Fruit fly (Drosophila melanogaster) whole organism, embryonic: ENCODE data around the gene CG1896.

Experiments
- Atf-2 ChIP-seq: fragments of 200-800 bp; sonication (Bioruptor generic); optimal IDR thresholded peaks from 2 replicates; lab custom pipeline; 2016; ENCODE audit warnings: missing biosample characterization, missing genetic modification characterization
- BEAF-32 ChIP-seq: fragments of 200-800 bp; sonication (Bioruptor generic); optimal IDR thresholded peaks from 3 replicates; lab custom pipeline; 2017; ENCODE audit warnings: missing biosample characterization, missing genetic modification characterization, mild to moderate bottlenecking, moderate library complexity, missing genetic modification reagents
- Bgb ChIP-seq: fragments of 200-800 bp; sonication (Bioruptor generic); IDR thresholded peaks from 2 replicates; pipeline ENCODE4 v1.3.6; 2022; ENCODE audit warnings: missing biosample characterization, missing genetic modification characterization; ENCODE audit not compliant: partially characterized antibody
- CG10431 ChIP-seq: fragments of 200-800 bp; sonication (Bioruptor generic); optimal IDR thresholded peaks from 3 replicates; lab custom pipeline; 2018; ENCODE audit warnings: missing biosample characterization, mild to moderate bottlenecking, missing genetic modification characterization
- CG10462 ChIP-seq: fragments of 200-800 bp; sonication (Bioruptor generic); optimal IDR thresholded peaks from 2 replicates; lab custom pipeline; 2016; ENCODE audit warnings: missing biosample characterization, missing genetic modification characterization
- CG11093 ChIP-seq: fragments of 200-800 bp; sonication (Bioruptor generic); IDR thresholded peaks from 3 replicates; pipeline ENCODE4 v1.3.6; 2022; ENCODE audit warnings: missing biosample characterization, missing genetic modification characterization
- CG13894 ChIP-seq: fragments of 200-800 bp; sonication (Bioruptor generic); optimal IDR thresholded peaks from 3 replicates; lab custom pipeline; 2018; ENCODE audit warnings: missing biosample characterization, mild to moderate bottlenecking, missing genetic modification characterization, moderate library complexity
- CG1602 ChIP-seq: fragments of 200-800 bp; sonication (Bioruptor generic); optimal IDR thresholded peaks from 3 replicates; lab custom pipeline; 2016; ENCODE audit warnings: missing biosample characterization, missing genetic modification characterization
- CG16779 ChIP-seq: fragments of 200-800 bp; sonication (Bioruptor generic); IDR thresholded peaks from 2 replicates; pipeline ENCODE4 v1.3.6; 2022; ENCODE audit warnings: missing biosample characterization, missing genetic modification characterization
- CG16815 ChIP-seq: fragments of 200-800 bp; sonication (Bioruptor generic); optimal IDR thresholded peaks from 3 replicates; lab custom pipeline; 2017; ENCODE audit warnings: missing biosample characterization, mild to moderate bottlenecking, missing genetic modification characterization
- CG17359 ChIP-seq: fragments of 200-800 bp; sonication (Bioruptor generic); optimal IDR thresholded peaks from 3 replicates; lab custom pipeline; 2018; ENCODE audit warnings: missing biosample characterization, mild to moderate bottlenecking, missing genetic modification characterization, moderate library complexity
- CG18764 ChIP-seq: fragments of 200-800 bp; sonication (Bioruptor generic); optimal IDR thresholded peaks from 3 replicates; lab custom pipeline; 2016; ENCODE audit warnings: missing biosample characterization, missing genetic modification characterization
- CG31388 ChIP-seq: fragments of 200-800 bp; sonication (Bioruptor generic); optimal IDR thresholded peaks from 2 replicates; lab custom pipeline; 2016; ENCODE audit warnings: missing biosample characterization, missing genetic modification characterization
- CG32767 ChIP-seq: fragments of 200-800 bp; sonication (Bioruptor generic); IDR thresholded peaks from 2 replicates; pipeline ENCODE4 v1.3.6; 2022; ENCODE audit warnings: missing biosample characterization, missing genetic modification characterization
- CG34376 ChIP-seq: fragments of 200-800 bp; sonication (Bioruptor generic); optimal IDR thresholded peaks from 2 replicates; lab custom pipeline; 2018; ENCODE audit warnings: missing biosample characterization, mild to moderate bottlenecking, missing genetic modification characterization
- CG4360 ChIP-seq: fragments of 200-800 bp; sonication (Bioruptor generic); IDR thresholded peaks from 2 replicates; pipeline ENCODE4 v1.3.6; 2022; ENCODE audit warnings: missing biosample characterization, missing genetic modification characterization
- CG5245 ChIP-seq: fragments of 200-800 bp; sonication (Bioruptor generic); optimal IDR thresholded peaks from 3 replicates; lab custom pipeline; 2016; ENCODE audit warnings: missing biosample characterization, missing genetic modification characterization
- CG6272 ChIP-seq: fragments of 200-800 bp; sonication (Bioruptor generic); IDR thresholded peaks from 2 replicates; pipeline ENCODE4 v1.3.6; 2022; ENCODE audit warnings: missing biosample characterization, missing genetic modification characterization
- CG6813 ChIP-seq: fragments of 200-800 bp; sonication (Bioruptor generic); optimal IDR thresholded peaks from 2 replicates; lab custom pipeline; 2017; ENCODE audit warnings: missing biosample characterization, missing genetic modification characterization, mild to moderate bottlenecking, moderate library complexity, missing genetic modification reagents
- CG7372 ChIP-seq: fragments of 200-800 bp; sonication (Bioruptor generic); IDR thresholded peaks from 2 replicates; pipeline ENCODE4 v1.3.6; 2022; ENCODE audit warnings: missing biosample characterization, missing genetic modification characterization
- CrebB ChIP-seq: fragments of 200-800 bp; sonication (Bioruptor generic); optimal IDR thresholded peaks from 3 replicates; lab custom pipeline; 2018; ENCODE audit warnings: missing biosample characterization, mild to moderate bottlenecking, missing genetic modification characterization
- Dad ChIP-seq: fragments of 200-800 bp; sonication (Bioruptor generic); optimal IDR thresholded peaks from 3 replicates; lab custom pipeline; 2016; ENCODE audit warnings: missing biosample characterization, missing genetic modification characterization
- Dp ChIP-seq: fragments of 200-800 bp; sonication (Bioruptor generic); optimal IDR thresholded peaks from 2 replicates; lab custom pipeline; 2018; ENCODE audit warnings: missing biosample characterization, mild to moderate bottlenecking, missing genetic modification characterization, moderate library complexity
- E2f1 ChIP-seq: fragments of 200-800 bp; sonication (Bioruptor generic); IDR thresholded peaks from 2 replicates; pipeline ENCODE4 v1.3.6; 2022; ENCODE audit warnings: missing biosample characterization, missing genetic modification characterization
- Ets65A ChIP-seq: fragments of 200-800 bp; sonication (Bioruptor generic); peaks from one replicate; lab custom pipeline; 2016; ENCODE audit warnings: missing biosample characterization, missing genetic modification characterization
- GATAe ChIP-seq: fragments of 200-800 bp; sonication (Bioruptor generic); conservative IDR thresholded peaks from 2 replicates; pipeline ENCODE4 v1.3.6; 2022; ENCODE audit warnings: missing biosample characterization, missing genetic modification characterization
- HLH54F ChIP-seq: fragments of 200-800 bp; sonication (Bioruptor generic); optimal IDR thresholded peaks from 3 replicates; lab custom pipeline; 2016; ENCODE audit warnings: missing biosample characterization, missing genetic modification characterization
- Lim3 ChIP-seq: fragments of 200-800 bp; sonication (Bioruptor generic); IDR thresholded peaks from 2 replicates; pipeline ENCODE4 v1.3.6; 2022; ENCODE audit warnings: missing biosample characterization, missing genetic modification characterization
- Optix ChIP-seq: fragments of 200-800 bp; sonication (Bioruptor generic); IDR thresholded peaks from 3 replicates; pipeline ENCODE4 v1.3.6; 2022; ENCODE audit warnings: missing biosample characterization, missing genetic modification characterization
- Ssrp ChIP-seq: fragments of 200-800 bp; sonication (Bioruptor generic); optimal IDR thresholded peaks from 2 replicates; lab custom pipeline; 2018; ENCODE audit warnings: missing biosample characterization, mild to moderate bottlenecking, missing genetic modification characterization, moderate library complexity
- TFAM ChIP-seq: fragments of 200-800 bp; sonication (Bioruptor generic); optimal IDR thresholded peaks from 2 replicates; lab custom pipeline; 2017; ENCODE audit warnings: missing biosample characterization, missing genetic modification characterization, inconsistent platforms
- ac ChIP-seq: fragments of 200-800 bp; sonication (Bioruptor generic); optimal IDR thresholded peaks from 3 replicates; lab custom pipeline; 2017; ENCODE audit warnings: missing biosample characterization, mild to moderate bottlenecking, missing genetic modification characterization
- al ChIP-seq: fragments of 200-800 bp; sonication (Bioruptor generic); IDR thresholded peaks from 2 replicates; pipeline ENCODE4 v1.3.6; 2022; ENCODE audit warnings: missing biosample characterization, missing genetic modification characterization
- ap ChIP-seq: fragments of 200-800 bp; sonication (Bioruptor generic); IDR thresholded peaks from 2 replicates; pipeline ENCODE4 v1.3.6; 2022; ENCODE audit warnings: missing biosample characterization, missing genetic modification characterization
- chif ChIP-seq, 2 experiments: fragments of 200-800 bp; sonication (Bioruptor generic); optimal IDR thresholded peaks; 3 replicates each; lab custom pipeline; 2016; ENCODE audit warnings: missing biosample characterization in 2 of 2, missing genetic modification characterization in 2 of 2
- dati ChIP-seq: fragments of 200-800 bp; sonication (Bioruptor generic); IDR thresholded peaks from 2 replicates; pipeline ENCODE4 v1.3.6; 2022; ENCODE audit warnings: missing biosample characterization, missing genetic modification characterization
- fd102C ChIP-seq: fragments of 200-800 bp; sonication (Bioruptor generic); optimal IDR thresholded peaks from 2 replicates; lab custom pipeline; 2018; ENCODE audit warnings: missing biosample characterization, mild to moderate bottlenecking, missing genetic modification characterization, moderate library complexity
- ham ChIP-seq: fragments of 200-800 bp; sonication (Bioruptor generic); IDR thresholded peaks from 2 replicates; pipeline ENCODE4 v1.3.6; 2022; ENCODE audit warnings: missing biosample characterization, missing genetic modification characterization
- hbn ChIP-seq: fragments of 200-800 bp; sonication (Bioruptor generic); IDR thresholded peaks from 2 replicates; pipeline ENCODE4 v1.3.6; 2022; ENCODE audit warnings: missing biosample characterization, missing genetic modification characterization; ENCODE audit not compliant: partially characterized antibody
- insv ChIP-seq, 2 experiments: fragments of 200-800 bp; sonication (Bioruptor generic); optimal IDR thresholded peaks; 3 replicates each; lab custom pipeline; 2016 to 2018; ENCODE audit warnings: missing biosample characterization in 2 of 2, missing genetic modification characterization in 2 of 2
- jigr1 ChIP-seq: fragments of 200-800 bp; sonication (Bioruptor generic); IDR thresholded peaks from 3 replicates; pipeline ENCODE4 v1.3.6; 2022; ENCODE audit warnings: missing biosample characterization, missing genetic modification characterization
- jumu ChIP-seq: fragments of 200-800 bp; sonication (Bioruptor generic); optimal IDR thresholded peaks from 3 replicates; lab custom pipeline; 2016; ENCODE audit warnings: missing biosample characterization, missing genetic modification characterization
- lov ChIP-seq, 2 experiments: fragments of 200-800 bp in 1 of 2; fragments of >200 bp in 1 of 2; sonication (Bioruptor generic) in 1 of 2; IDR thresholded peaks in 1 of 2; optimal IDR thresholded peaks in 1 of 2; 2 replicates in 1 of 2; 3 replicates in 1 of 2; pipeline versions ENCODE4 v1.3.6 to Lab custom; 2017 to 2022; ENCODE audit warnings: missing biosample characterization in 1 of 2, missing genetic modification characterization in 1 of 2
- peb ChIP-seq: fragments of 200-800 bp; sonication (Bioruptor generic); IDR thresholded peaks from 2 replicates; pipeline ENCODE4 v1.3.6; 2022; ENCODE audit warnings: missing biosample characterization, missing genetic modification characterization
- pros ChIP-seq: fragments of 200-800 bp; sonication (Bioruptor generic); optimal IDR thresholded peaks from 3 replicates; lab custom pipeline; 2019; ENCODE audit warnings: missing biosample characterization, mild to moderate bottlenecking, missing genetic modification characterization, moderate library complexity
- pum ChIP-seq: fragments of 200-800 bp; sonication (Bioruptor generic); optimal IDR thresholded peaks from 2 replicates; lab custom pipeline; 2016; ENCODE audit warnings: missing biosample characterization, missing genetic modification characterization
- sim ChIP-seq: fragments of 200-800 bp; sonication (Bioruptor generic); IDR thresholded peaks from 2 replicates; pipeline ENCODE4 v1.3.6; 2022; ENCODE audit warnings: missing biosample characterization, missing genetic modification characterization
- slbo ChIP-seq: fragments of 200-800 bp; sonication (Bioruptor generic); IDR thresholded peaks from 2 replicates; pipeline ENCODE4 v1.3.6; 2022; ENCODE audit warnings: missing biosample characterization, missing genetic modification characterization
- trh ChIP-seq: fragments of 200-800 bp; sonication (Bioruptor generic); optimal IDR thresholded peaks from 2 replicates; lab custom pipeline; 2016; ENCODE audit warnings: missing biosample characterization, missing genetic modification characterization
- wdn ChIP-seq: fragments of 200-800 bp; sonication (Bioruptor generic); IDR thresholded peaks from 2 replicates; pipeline ENCODE4 v1.3.6; 2022; ENCODE audit warnings: missing biosample characterization, missing genetic modification characterization
- yki ChIP-seq: fragments of >200 bp; optimal IDR thresholded peaks from 3 replicates; lab custom pipeline; 2018

Gene CG1896

dm6 chr3R:31771790-31772576 is 27.9 kb downstream of the CG1896 start, which contains the start of the genes betaGlu and sip3 (continued):
- no peak for TF ChIP-seq fd102C (GFP tag; lab: Kevin White, UChicago)
- no peak for TF ChIP-seq trh (GFP tag; lab: Kevin White, UChicago)
- peak; percentile 86 for TF ChIP-seq hbn
- no peak for TF ChIP-seq pros (GFP tag; lab: Kevin White, UChicago)
- TF ChIP-seq CG1602, result peak; percentile 11
- TF ChIP-seq CG17359 (tag; lab: Kevin White, UChicago), result no peak
- no peak for TF ChIP-seq slbo (GFP tag; lab: Robert Waterston, UW)
- peak; percentile 64 for TF ChIP-seq Ets65A (GFP tag; lab: Kevin White, UChicago)
- TF ChIP-seq insv (GFP tag; optimal IDR thresholded peaks at IDR 0.05; lab: Kevin White, UChicago), result no peak
- no peak for TF ChIP-seq CrebB (tag; lab: Kevin White, UChicago)
- TF ChIP-seq CG16815 (GFP tag; lab: Kevin White, UChicago), result no peak
- TF ChIP-seq CG16779 (GFP tag; lab: Robert Waterston, UW), result no peak
- TF ChIP-seq CG34376 (GFP tag; lab: Kevin White, UChicago), result no peak
- TF ChIP-seq dati (GFP tag; lab: Robert Waterston, UW), result no peak
- no peak for TF ChIP-seq pum
- TF ChIP-seq CG10431 (GFP tag; lab: Kevin White, UChicago), result no peak
- peak; percentile 56 for TF ChIP-seq Dp
- no peak for TF ChIP-seq chif (GFP tag; optimal IDR thresholded peaks at IDR 0.05; lab: Kevin White, UChicago)
- no peak for TF ChIP-seq CG10462 (GFP tag; lab: Kevin White, UChicago)
- no peak for TF ChIP-seq CG6272 (GFP tag; lab: Robert Waterston, UW)
- no peak for TF ChIP-seq CG5245
- no peak for TF ChIP-seq sim
- no peak for TF ChIP-seq Ssrp
- TF ChIP-seq peb (GFP tag; lab: Robert Waterston, UW), result no peak
- TF ChIP-seq CG4360 (GFP tag; lab: Robert Waterston, UW), result no peak
- TF ChIP-seq Atf-2 (GFP tag; lab: Kevin White, UChicago), result no peak
- TF ChIP-seq Bgb (GFP tag; lab: Robert Waterston, UW), result peak; percentile 92
- TF ChIP-seq E2f1 (GFP tag; lab: Robert Waterston, UW), result no peak
- TF ChIP-seq CG7372 (GFP tag; lab: Robert Waterston, UW), result no peak
- no peak for TF ChIP-seq CG11093 (GFP tag; lab: Robert Waterston, UW)
- TF ChIP-seq TFAM, result no peak
- TF ChIP-seq jigr1 (GFP tag; lab: Robert Waterston, UW), result peak; percentile 35; the same call in 1 of the 3 replicates
- no peak for TF ChIP-seq ham
- TF ChIP-seq CG13894, result no peak
- TF ChIP-seq CG31388, result no peak
- TF ChIP-seq al (GFP tag; lab: Robert Waterston, UW), result no peak
- TF ChIP-seq HLH54F, result no peak
- no peak for TF ChIP-seq Optix
- TF ChIP-seq BEAF-32, result peak; percentile 93
- no peak for TF ChIP-seq GATAe (GFP tag; lab: Robert Waterston, UW)
- no peak for TF ChIP-seq wdn
- TF ChIP-seq yki (lab: Kevin White, UChicago), result no peak
- TF ChIP-seq CG32767, result no peak
- TF ChIP-seq CG18764 (GFP tag; lab: Kevin White, UChicago), result peak; percentile 11
- no peak for TF ChIP-seq ac
- no peak for TF ChIP-seq lov (optimal IDR thresholded peaks at IDR 0.05; lab: Kevin White, UChicago)
- no peak for TF ChIP-seq lov (GFP tag; IDR thresholded peaks at IDR 0.05; lab: Robert Waterston, UW)
- no peak for TF ChIP-seq Dad (GFP tag; lab: Kevin White, UChicago)
- no peak for TF ChIP-seq Lim3
- TF ChIP-seq CG6813, result no peak
- no peak for TF ChIP-seq ap (GFP tag; lab: Robert Waterston, UW)
- TF ChIP-seq jumu (GFP tag; lab: Kevin White, UChicago), result no peak
